In the genomic region with DNA sequence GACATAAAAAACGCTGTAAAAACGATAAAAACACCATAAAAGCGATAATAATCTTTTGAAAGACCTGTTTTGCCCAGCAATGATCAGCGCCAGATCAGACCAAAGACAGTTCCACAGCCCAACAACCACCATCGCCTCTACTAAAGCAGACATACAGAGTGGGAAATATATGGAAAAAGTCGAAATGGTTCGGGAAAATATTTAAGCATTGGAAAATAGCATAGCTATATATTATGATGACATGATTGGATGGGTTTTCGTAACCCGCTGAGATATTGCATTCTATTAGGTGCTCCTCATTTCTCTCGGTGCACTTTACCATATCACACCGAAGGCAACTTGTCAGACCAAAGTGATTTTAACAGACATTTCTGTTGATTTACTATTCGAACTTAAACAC, we compare ENCODE assay signal across 5 fruit fly cellular contexts.
TF ChIP-seq lines count a peak whose summit lies in the region.

No protein-coding gene starts in this region.

- peak; percentile 46 for TF ChIP-seq CTCF in whole organism, embryonic (GFP tag; optimal IDR thresholded peaks at IDR 0.05; lab: Kevin White, UChicago)

TF ChIP-seq in whole organism, adult, 20 proteins besides CTCF, POLR2A, EP300 and RAD21:
- TF ChIP-seq kay (GFP tag; lab: Kevin White, UChicago; ENCODE audit: borderline replicate concordance) (no peak), cnc (optimal IDR thresholded peaks at IDR 0.05; lab: Kevin White, UChicago) (no peak), CG1620 (GFP tag; optimal IDR thresholded peaks at IDR 0.05; lab: Kevin White, UChicago) (no peak), CG7101 (tag; optimal IDR thresholded peaks at IDR 0.05; lab: Kevin White, UChicago) (no peak), tj (GFP tag; optimal IDR thresholded peaks at IDR 0.05; lab: Kevin White, UChicago) (no peak), CG33017 (tag; optimal IDR thresholded peaks at IDR 0.05; lab: Kevin White, UChicago) (no peak), CG7045 (GFP tag; optimal IDR thresholded peaks at IDR 0.05; lab: Kevin White, UChicago) (peak; percentile 45), CG5204 (GFP tag; optimal IDR thresholded peaks at IDR 0.05; lab: Kevin White, UChicago) (peak; percentile 4), pad (GFP tag; optimal IDR thresholded peaks at IDR 0.05; lab: Kevin White, UChicago) (no peak)

TF ChIP-seq in whole organism, embryonic, 481 proteins besides CTCF, POLR2A, EP300 and RAD21 (continues in another document):
- peak; percentile 64 for TF ChIP-seq CG3838 (GFP tag; optimal IDR thresholded peaks at IDR 0.05; lab: Kevin White, UChicago)
- peak; percentile 82 for TF ChIP-seq CG18619 (GFP tag; optimal IDR thresholded peaks at IDR 0.05; lab: Kevin White, UChicago)
- peak; percentile 92 for TF ChIP-seq lilli (GFP tag; optimal IDR thresholded peaks at IDR 0.05; lab: Kevin White, UChicago)
- peak; percentile 89 for TF ChIP-seq NFAT (GFP tag; IDR thresholded peaks at IDR 0.05; lab: Robert Waterston, UW)
- TF ChIP-seq tup (GFP tag; optimal IDR thresholded peaks at IDR 0.05; lab: Kevin White, UChicago): peak; percentile 72
- peak; percentile 79 for TF ChIP-seq Dip3 (GFP tag; optimal IDR thresholded peaks at IDR 0.05; lab: Kevin White, UChicago)
- TF ChIP-seq CG5245 (GFP tag; optimal IDR thresholded peaks at IDR 0.05; lab: Kevin White, UChicago): peak; percentile 84
- peak; percentile 90 for TF ChIP-seq gro (GFP tag; optimal IDR thresholded peaks at IDR 0.05; lab: Kevin White, UChicago)
- TF ChIP-seq psq (GFP tag; optimal IDR thresholded peaks at IDR 0.05; lab: Kevin White, UChicago): peak; percentile 12
- peak; percentile 2 for TF ChIP-seq bigmax (GFP tag; optimal IDR thresholded peaks at IDR 0.05; lab: Kevin White, UChicago)
- TF ChIP-seq CG33213 (GFP tag; optimal IDR thresholded peaks at IDR 0.05; lab: Kevin White, UChicago): peak; percentile 87
- peak; percentile 91 to 93 for TF ChIP-seq dpn (GFP tag; optimal IDR thresholded peaks at IDR 0.05; lab: Kevin White, UChicago)
- TF ChIP-seq CG3995 (GFP tag; optimal IDR thresholded peaks at IDR 0.05; lab: Kevin White, UChicago): peak; percentile 6
- TF ChIP-seq CG43689 (GFP tag; IDR thresholded peaks at IDR 0.05; lab: Robert Waterston, UW): peak; percentile 75
- peak; percentile 84 for TF ChIP-seq CG2889 (GFP tag; IDR thresholded peaks at IDR 0.05; lab: Robert Waterston, UW)
- no peak for TF ChIP-seq tna (GFP tag; IDR thresholded peaks at IDR 0.05; lab: Robert Waterston, UW; ENCODE audit: partially characterized antibody)
- no peak for TF ChIP-seq Sin3A (optimal IDR thresholded peaks at IDR 0.05; lab: Kevin White, UChicago)
- TF ChIP-seq Mrtf (GFP tag; IDR thresholded peaks at IDR 0.05; lab: Robert Waterston, UW): peak; percentile 90
- TF ChIP-seq CG4282 (GFP tag; optimal IDR thresholded peaks at IDR 0.05; lab: Kevin White, UChicago): peak; percentile 81

TF ChIP-seq in whole organism, prepupa, 60 proteins besides CTCF, POLR2A, EP300 and RAD21 (continues in another document):
- TF ChIP-seq CG31627 (GFP tag; optimal IDR thresholded peaks at IDR 0.05; lab: Kevin White, UChicago): peak; percentile 73
- TF ChIP-seq pdm3 (GFP tag; optimal IDR thresholded peaks at IDR 0.05; lab: Kevin White, UChicago): peak; percentile 87
- peak; percentile 28 for TF ChIP-seq dac (GFP tag; optimal IDR thresholded peaks at IDR 0.05; lab: Kevin White, UChicago)
- peak; percentile 86 for TF ChIP-seq CG8119 (GFP tag; IDR thresholded peaks at IDR 0.05; lab: Robert Waterston, UW)
- TF ChIP-seq svp (GFP tag; lab: Kevin White, UChicago): no peak
- peak; percentile 79 for TF ChIP-seq Lpt (GFP tag; optimal IDR thresholded peaks at IDR 0.05; lab: Kevin White, UChicago)
- peak; percentile 82 to 85 for TF ChIP-seq ss (GFP tag; optimal IDR thresholded peaks at IDR 0.05; lab: Kevin White, UChicago)
- peak; percentile 80 for TF ChIP-seq CG34406 (GFP tag; optimal IDR thresholded peaks at IDR 0.05; lab: Kevin White, UChicago)
- peak; percentile 85 for TF ChIP-seq achi (GFP tag; optimal IDR thresholded peaks at IDR 0.05; lab: Kevin White, UChicago)
- TF ChIP-seq Sox15 (GFP tag; optimal IDR thresholded peaks at IDR 0.05; lab: Kevin White, UChicago): peak; percentile 72
- no peak for TF ChIP-seq Met (GFP tag; optimal IDR thresholded peaks at IDR 0.05; lab: Kevin White, UChicago)
- no peak for TF ChIP-seq CG16779 (tag; optimal IDR thresholded peaks at IDR 0.05; lab: Kevin White, UChicago)
- TF ChIP-seq Hr38 (GFP tag; optimal IDR thresholded peaks at IDR 0.05; lab: Kevin White, UChicago): no peak
- TF ChIP-seq CG10669 (GFP tag; optimal IDR thresholded peaks at IDR 0.05; lab: Kevin White, UChicago): no peak
- TF ChIP-seq acj6 (GFP tag; optimal IDR thresholded peaks at IDR 0.05; lab: Kevin White, UChicago): peak; percentile 85
- TF ChIP-seq Smox (GFP tag; optimal IDR thresholded peaks at IDR 0.05; lab: Kevin White, UChicago): no peak
- no peak for TF ChIP-seq CG8632 (GFP tag; optimal IDR thresholded peaks at IDR 0.05; lab: Kevin White, UChicago)
- TF ChIP-seq CG11762 (GFP tag; optimal IDR thresholded peaks at IDR 0.05; lab: Kevin White, UChicago; ENCODE audit: insufficient read depth): peak; percentile 80
- TF ChIP-seq CG6792 (GFP tag; optimal IDR thresholded peaks at IDR 0.05; lab: Kevin White, UChicago): peak; percentile 84
- TF ChIP-seq CG3919 (GFP tag; optimal IDR thresholded peaks at IDR 0.05; lab: Kevin White, UChicago): peak; percentile 90
- peak; percentile 85 for TF ChIP-seq CG1621 (tag; optimal IDR thresholded peaks at IDR 0.05; lab: Kevin White, UChicago)

TF ChIP-seq in whole organism, pupa, 21 proteins besides CTCF, POLR2A, EP300 and RAD21:
- TF ChIP-seq CG32121 (GFP tag; IDR thresholded peaks at IDR 0.05; lab: Robert Waterston, UW): peak; percentile 85
- peak; percentile 83 for TF ChIP-seq rn (GFP tag; IDR thresholded peaks at IDR 0.05; lab: Robert Waterston, UW)
- peak; percentile 94 for TF ChIP-seq CG4496 (GFP tag; IDR thresholded peaks at IDR 0.05; lab: Robert Waterston, UW)
- TF ChIP-seq Pif1A (GFP tag; optimal IDR thresholded peaks at IDR 0.05; lab: Kevin White, UChicago): no peak
- TF ChIP-seq CG8159 (tag; optimal IDR thresholded peaks at IDR 0.05; lab: Kevin White, UChicago): peak; percentile 86
- no peak for TF ChIP-seq D1 (tag; optimal IDR thresholded peaks at IDR 0.05; lab: Kevin White, UChicago)
- TF ChIP-seq CG14655 (GFP tag; optimal IDR thresholded peaks at IDR 0.05; lab: Kevin White, UChicago): no peak
- TF ChIP-seq Ets98B (GFP tag; IDR thresholded peaks at IDR 0.05; lab: Robert Waterston, UW): peak; percentile 92
- peak; percentile 78 for TF ChIP-seq CG9948 (tag; optimal IDR thresholded peaks at IDR 0.05; lab: Kevin White, UChicago)
- peak; percentile 82 for TF ChIP-seq CG12605 (GFP tag; IDR thresholded peaks at IDR 0.05; lab: Robert Waterston, UW)
- peak; percentile 95 for TF ChIP-seq fd96Ca (GFP tag; IDR thresholded peaks at IDR 0.05; lab: Robert Waterston, UW)
- TF ChIP-seq gl (tag; optimal IDR thresholded peaks at IDR 0.05; lab: Kevin White, UChicago): peak; percentile 79
- peak; percentile 89 for TF ChIP-seq Pif1B (GFP tag; optimal IDR thresholded peaks at IDR 0.05; lab: Kevin White, UChicago)
- TF ChIP-seq CG15710 (tag; optimal IDR thresholded peaks at IDR 0.05; lab: Kevin White, UChicago): peak; percentile 85
- TF ChIP-seq CG8301 (tag; optimal IDR thresholded peaks at IDR 0.05; lab: Kevin White, UChicago): peak; percentile 78
- TF ChIP-seq Snoo (tag; optimal IDR thresholded peaks at IDR 0.05; lab: Kevin White, UChicago): peak; percentile 60
- TF ChIP-seq CG17806 (tag; optimal IDR thresholded peaks at IDR 0.05; lab: Kevin White, UChicago): peak; percentile 87
- no peak for TF ChIP-seq CG13204 (GFP tag; optimal IDR thresholded peaks at IDR 0.05; lab: Kevin White, UChicago)
- TF ChIP-seq CG10348 (GFP tag; IDR thresholded peaks at IDR 0.05; lab: Robert Waterston, UW): peak; percentile 68
- no peak for TF ChIP-seq EcR (GFP tag; optimal IDR thresholded peaks at IDR 0.05; lab: Kevin White, UChicago)
- TF ChIP-seq CG34367 (tag; optimal IDR thresholded peaks at IDR 0.05; lab: Kevin White, UChicago): peak; percentile 86

TF ChIP-seq in whole organism, wandering third instar larva, 38 proteins besides CTCF, POLR2A, EP300 and RAD21:
- TF ChIP-seq Sp1 (GFP tag; optimal IDR thresholded peaks at IDR 0.05; lab: Kevin White, UChicago): peak; percentile 34
- TF ChIP-seq h (GFP tag; optimal IDR thresholded peaks at IDR 0.05; lab: Kevin White, UChicago): peak; percentile 77
- peak; percentile 43 for TF ChIP-seq OdsH (GFP tag; optimal IDR thresholded peaks at IDR 0.05; lab: Kevin White, UChicago)
- TF ChIP-seq dl (GFP tag; optimal IDR thresholded peaks at IDR 0.05; lab: Kevin White, UChicago; ENCODE audit: insufficient read depth in 1 of 2, partially characterized antibody in 2 of 2): no peak
- peak; percentile 34 for TF ChIP-seq woc (GFP tag; optimal IDR thresholded peaks at IDR 0.05; lab: Kevin White, UChicago)
- no peak for TF ChIP-seq CG32264 (GFP tag; optimal IDR thresholded peaks at IDR 0.05; lab: Kevin White, UChicago)
- peak in 1 of 2 experiments; percentile 71 for TF ChIP-seq foxo (GFP tag; optimal IDR thresholded peaks at IDR 0.05; lab: Kevin White, UChicago)
- peak; percentile 34 for TF ChIP-seq psq (GFP tag; optimal IDR thresholded peaks at IDR 0.05; lab: Kevin White, UChicago)
- TF ChIP-seq ey (GFP tag; optimal IDR thresholded peaks at IDR 0.05; lab: Kevin White, UChicago): peak; percentile 52
- peak; percentile 71 for TF ChIP-seq br (GFP tag; optimal IDR thresholded peaks at IDR 0.05; lab: Kevin White, UChicago)
- peak; percentile 52 for TF ChIP-seq HLH106 (tag; optimal IDR thresholded peaks at IDR 0.05; lab: Kevin White, UChicago)
- peak; percentile 70 for TF ChIP-seq rgr (GFP tag; optimal IDR thresholded peaks at IDR 0.05; lab: Kevin White, UChicago)
- TF ChIP-seq sv (GFP tag; optimal IDR thresholded peaks at IDR 0.05; lab: Kevin White, UChicago): peak; percentile 90
- TF ChIP-seq Dfd (GFP tag; optimal IDR thresholded peaks at IDR 0.05; lab: Kevin White, UChicago): no peak
